Worm (Caenorhabditis elegans) whole organism, L2 larva: ENCODE measurements around the gene Y66D12A.6.

ENCODE experiments used
- C34F6.9 ChIP-seq: fragments of 150-350 bp; optimal IDR thresholded peaks from 2 replicates; lab custom pipeline; 2014; ENCODE audit warnings: missing biosample characterization, missing genetic modification characterization
- Y55F3AM.14 ChIP-seq: fragments of 200-800 bp; sonication (Bioruptor generic); optimal IDR thresholded peaks from 2 replicates; lab custom pipeline; 2018; ENCODE audit warnings: mild to moderate bottlenecking, missing genetic modification characterization, missing compliant biosample characterization
- ZK546.5 ChIP-seq: sonication (generic microtip); optimal IDR thresholded peaks from 2 replicates; lab custom pipeline; 2017; ENCODE audit warnings: missing biosample characterization, missing genetic modification characterization
- alr-1 ChIP-seq: fragments of 150-350 bp; optimal IDR thresholded peaks from 2 replicates; lab custom pipeline; 2014; ENCODE audit warnings: missing biosample characterization, missing genetic modification characterization
- aly-2 ChIP-seq: fragments of 150-350 bp; optimal IDR thresholded peaks from 2 replicates; lab custom pipeline; 2014; ENCODE audit warnings: missing biosample characterization, missing genetic modification characterization
- ceh-16 ChIP-seq: fragments of 150-350 bp; optimal IDR thresholded peaks from 2 replicates; lab custom pipeline; 2014; ENCODE audit warnings: missing biosample characterization, missing genetic modification characterization
- ceh-82 ChIP-seq: fragments of 150-350 bp; optimal IDR thresholded peaks from 2 replicates; lab custom pipeline; 2014; ENCODE audit warnings: missing biosample characterization, missing genetic modification characterization
- elt-3 ChIP-seq: sonication (generic microtip); optimal IDR thresholded peaks from 2 replicates; lab custom pipeline; 2017; ENCODE audit warnings: missing biosample characterization, missing genetic modification characterization
- gmeb-1 ChIP-seq: fragments of 150-350 bp; optimal IDR thresholded peaks from 2 replicates; lab custom pipeline; 2014; ENCODE audit warnings: missing biosample characterization, missing genetic modification characterization
- lin-11 ChIP-seq: fragments of 150-350 bp; sonication (generic microtip); optimal IDR thresholded peaks from 2 replicates; lab custom pipeline; 2014; ENCODE audit warnings: missing biosample characterization, missing genetic modification characterization, inconsistent platforms, mixed read lengths
- lin-13 ChIP-seq: fragments of 150-350 bp; optimal IDR thresholded peaks from 2 replicates; lab custom pipeline; 2014; ENCODE audit warnings: missing biosample characterization, missing genetic modification reagents, missing genetic modification characterization
- lsy-2 ChIP-seq, 2 experiments: fragments of 150-350 bp in 1 of 2; sonication (generic microtip) in 1 of 2; optimal IDR thresholded peaks; 2 replicates each; lab custom pipeline; 2014 to 2017; ENCODE audit warnings: missing biosample characterization in 2 of 2, missing genetic modification characterization in 2 of 2
- mbf-1 ChIP-seq: sonication (generic microtip); optimal IDR thresholded peaks from 2 replicates; lab custom pipeline; 2017; ENCODE audit warnings: missing biosample characterization, missing genetic modification characterization
- mdl-1 ChIP-seq, 2 experiments: fragments of 150-350 bp in 1 of 2; sonication (generic microtip) in 1 of 2; optimal IDR thresholded peaks; 2 replicates each; lab custom pipeline; 2017; ENCODE audit warnings: missing biosample characterization in 2 of 2, missing genetic modification characterization in 2 of 2
- nhr-10 ChIP-seq: sonication (generic microtip); optimal IDR thresholded peaks from 2 replicates; lab custom pipeline; 2017; ENCODE audit warnings: missing biosample characterization, missing genetic modification characterization
- nhr-11 ChIP-seq: fragments of 150-350 bp; optimal IDR thresholded peaks from 2 replicates; lab custom pipeline; 2014; ENCODE audit warnings: missing biosample characterization, missing genetic modification characterization
- nhr-12 ChIP-seq: fragments of 150-350 bp; optimal IDR thresholded peaks from 2 replicates; lab custom pipeline; 2014; ENCODE audit warnings: missing biosample characterization, missing genetic modification characterization
- nhr-129 ChIP-seq: fragments of 150-350 bp; optimal IDR thresholded peaks from 2 replicates; lab custom pipeline; 2014; ENCODE audit warnings: missing biosample characterization, missing genetic modification characterization
- nhr-21 ChIP-seq: fragments of 150-350 bp; optimal IDR thresholded peaks from 2 replicates; lab custom pipeline; 2014; ENCODE audit warnings: missing biosample characterization, missing genetic modification characterization
- nhr-23 ChIP-seq: fragments of 150-350 bp; optimal IDR thresholded peaks from 2 replicates; lab custom pipeline; 2014; ENCODE audit warnings: missing biosample characterization, missing genetic modification reagents, missing genetic modification characterization
- nhr-237 ChIP-seq: fragments of 150-350 bp; optimal IDR thresholded peaks from 2 replicates; lab custom pipeline; 2014; ENCODE audit warnings: missing biosample characterization, missing genetic modification characterization
- nhr-6 ChIP-seq: fragments of 150-350 bp; optimal IDR thresholded peaks from 2 replicates; lab custom pipeline; 2014; ENCODE audit warnings: missing biosample characterization, missing genetic modification characterization
- skn-1 ChIP-seq: sonication (generic microtip); optimal IDR thresholded peaks from 2 replicates; lab custom pipeline; 2017; ENCODE audit warnings: missing biosample characterization, missing genetic modification characterization
- sma-3 ChIP-seq: sonication (generic microtip); optimal IDR thresholded peaks from 2 replicates; lab custom pipeline; 2016; ENCODE audit warnings: missing genetic modification reagents, missing genetic modification characterization, missing compliant biosample characterization
- snpc-4 ChIP-seq: fragments of 150-350 bp; optimal IDR thresholded peaks from 2 replicates; lab custom pipeline; 2014; ENCODE audit warnings: missing biosample characterization, missing genetic modification characterization
- unc-55 ChIP-seq: fragments of 150-350 bp; sonication (generic microtip); optimal IDR thresholded peaks from 3 replicates; lab custom pipeline; 2014; ENCODE audit warnings: missing biosample characterization, missing genetic modification reagents, missing genetic modification characterization
- unc-62 ChIP-seq: fragments of 150-350 bp; optimal IDR thresholded peaks from 2 replicates; lab custom pipeline; 2014; ENCODE audit warnings: missing biosample characterization, missing genetic modification reagents, missing genetic modification characterization
- zag-1 ChIP-seq: fragments of 150-350 bp; optimal IDR thresholded peaks from 2 replicates; lab custom pipeline; 2014; ENCODE audit warnings: missing biosample characterization, missing genetic modification characterization
- ztf-11 ChIP-seq: sonication (generic microtip); optimal IDR thresholded peaks from 2 replicates; lab custom pipeline; 2017; ENCODE audit warnings: missing biosample characterization, missing genetic modification characterization
- ztf-4 ChIP-seq: fragments of 150-350 bp; optimal IDR thresholded peaks from 2 replicates; lab custom pipeline; 2014; ENCODE audit warnings: missing biosample characterization, missing genetic modification characterization

The Y66D12A.6 gene

DNA sequence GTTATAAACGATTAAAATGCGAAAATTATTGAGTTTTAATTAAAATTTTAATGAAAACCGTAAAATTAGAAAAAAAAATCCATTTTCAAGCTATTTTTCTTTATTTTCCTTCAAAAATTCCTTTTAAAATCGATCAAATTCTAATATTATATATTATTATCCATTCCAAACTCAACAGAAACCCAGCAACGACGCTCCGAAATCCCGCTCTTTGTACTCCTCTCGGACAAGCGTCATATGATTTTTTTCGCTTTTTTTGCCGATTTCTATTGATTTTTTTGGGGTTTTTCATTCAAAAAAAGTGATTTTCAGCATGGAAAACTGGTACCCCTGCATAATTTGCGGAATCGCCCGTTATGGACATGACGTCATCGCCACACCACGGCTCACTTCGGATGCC, 35.2 kb upstream of the Y66D12A.6 start, which contains the start of gene ceh-91:
Gene ceh-91, plus strand, starts transcription at position 301 of the 400 bp plus-strand sequence.
- TF ChIP-seq nhr-23 (tag; lab: Kevin White, UChicago) (no peak), nhr-237 (tag; lab: Kevin White, UChicago) (no peak), nhr-21 (tag; lab: Kevin White, UChicago) (no peak), snpc-4 (no peak), nhr-6 (tag; lab: Kevin White, UChicago) (no peak), mdl-1 (tag; optimal IDR thresholded peaks at IDR 0.05; lab: Kevin White, UChicago) (no peak), C34F6.9 (no peak)

- no peak for TF ChIP-seq nhr-21 (tag; lab: Kevin White, UChicago)
- TF ChIP-seq sma-3, result no peak
- TF ChIP-seq unc-62 (GFP tag; lab: Kevin White, UChicago), result no peak
- TF ChIP-seq skn-1 (tag; lab: Kevin White, UChicago), result no peak
- TF ChIP-seq ztf-4 (tag; lab: Kevin White, UChicago), result no peak
- TF ChIP-seq ceh-16 (tag; lab: Kevin White, UChicago), result no peak
- TF ChIP-seq aly-2 (tag; lab: Kevin White, UChicago), result no peak
- no peak for TF ChIP-seq nhr-6 (tag; lab: Kevin White, UChicago)
- no peak for TF ChIP-seq mdl-1 (tag; optimal IDR thresholded peaks at IDR 0.05; lab: Kevin White, UChicago)
- TF ChIP-seq zag-1, result no peak
- TF ChIP-seq elt-3, result no peak
- TF ChIP-seq nhr-129 (tag; lab: Kevin White, UChicago), result no peak
- TF ChIP-seq nhr-10, result no peak
- TF ChIP-seq alr-1 (tag; lab: Kevin White, UChicago), result no peak
- no peak for TF ChIP-seq Y55F3AM.14
- TF ChIP-seq ceh-82, result no peak
- TF ChIP-seq lin-13 (GFP tag; lab: Kevin White, UChicago), result no peak
Measured at ce11 chrIII:11615802-11616201, 34.6 kb upstream of the Y66D12A.6 start.

DNA sequence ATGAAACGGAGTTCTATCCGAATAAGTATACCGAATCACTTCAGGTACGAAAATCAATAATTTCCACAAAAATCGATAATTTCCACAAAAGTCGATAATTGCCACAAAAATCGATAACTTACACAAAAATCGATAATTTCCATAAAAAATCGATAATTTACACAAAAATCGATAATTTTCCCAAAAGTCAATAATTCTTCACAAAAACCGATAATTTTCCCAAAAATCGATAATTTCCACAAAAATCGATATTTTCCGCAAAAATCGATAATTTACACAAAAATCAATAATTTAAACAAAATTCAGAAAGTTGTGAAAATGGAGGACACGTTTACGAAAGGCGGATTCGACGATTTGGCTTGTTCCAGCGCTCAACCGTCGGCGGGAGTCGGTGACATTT, 33.7 kb upstream of the Y66D12A.6 start:
- TF ChIP-seq lin-11 (tag; lab: Kevin White, UChicago), result no peak
- no peak for TF ChIP-seq Y55F3AM.14
- no peak for TF ChIP-seq elt-3
- TF ChIP-seq nhr-6 (tag; lab: Kevin White, UChicago), result no peak
- no peak for TF ChIP-seq sma-3
- TF ChIP-seq ztf-11, result no peak
- TF ChIP-seq mdl-1 (tag; optimal IDR thresholded peaks at IDR 0.05; lab: Kevin White, UChicago), result no peak
- no peak for TF ChIP-seq ZK546.5 (tag; lab: Kevin White, UChicago)
- no peak for TF ChIP-seq nhr-11 (tag; lab: Kevin White, UChicago)
- no peak for TF ChIP-seq nhr-21 (tag; lab: Kevin White, UChicago)
- TF ChIP-seq lsy-2 (tag; optimal IDR thresholded peaks at IDR 0.05; lab: Kevin White, UChicago), result no peak
- no peak for TF ChIP-seq C34F6.9

- TF ChIP-seq nhr-10 (no peak), unc-55 (GFP tag; lab: Kevin White, UChicago) (no peak), zag-1 (no peak), alr-1 (tag; lab: Kevin White, UChicago) (no peak), mdl-1 (tag; optimal IDR thresholded peaks at IDR 0.05; lab: Kevin White, UChicago) (no peak), mbf-1 (tag; lab: Kevin White, UChicago) (no peak), snpc-4 (no peak)
Measured at ce11 chrIII:11612371-11612770, 31.2 kb upstream of the Y66D12A.6 start, which contains the start of the genes Y66A7A.9 and Y66A7A.4. Gene Y66A7A.9 (minus strand): TSS chrIII:11612471. Gene Y66A7A.4 (plus strand): TSS chrIII:11612607.

- no peak for TF ChIP-seq lsy-2 (tag; optimal IDR thresholded peaks at IDR 0.05; lab: Kevin White, UChicago)
- no peak for TF ChIP-seq aly-2 (tag; lab: Kevin White, UChicago)
- no peak for TF ChIP-seq ceh-82
- TF ChIP-seq Y55F3AM.14, result no peak
- TF ChIP-seq nhr-12, result no peak
- TF ChIP-seq ceh-16 (tag; lab: Kevin White, UChicago), result no peak
- no peak for TF ChIP-seq unc-62 (GFP tag; lab: Kevin White, UChicago)
Measured at ce11 chrIII:11611618-11612247, 30.5 kb upstream of the Y66D12A.6 start.

DNA sequence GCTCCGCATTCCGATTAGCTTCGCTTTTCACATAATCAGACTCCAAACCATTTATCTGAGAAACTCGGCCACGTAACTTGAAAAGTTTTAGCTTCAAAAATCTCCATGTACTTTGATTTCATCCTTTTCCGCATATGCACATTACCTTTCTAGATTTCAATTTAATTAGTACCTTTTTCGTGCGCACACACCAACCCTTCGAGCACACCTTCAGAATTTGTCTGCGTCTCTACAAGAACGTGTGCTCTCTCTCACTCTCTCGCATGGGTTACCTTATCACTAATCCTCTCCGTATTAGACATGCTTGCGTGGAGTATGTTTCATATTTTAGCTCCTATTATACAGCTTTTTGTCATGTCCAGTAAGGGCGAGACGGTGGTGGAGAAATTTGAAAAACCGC, 28.4 kb upstream of the Y66D12A.6 start, which contains the start of gene Y66D12A.30:
Gene Y66D12A.30, plus strand, starts transcription at position 301 of the 400 bp plus-strand sequence.
- no peak for TF ChIP-seq nhr-10
- no peak for TF ChIP-seq gmeb-1
- no peak for TF ChIP-seq C34F6.9
- no peak for TF ChIP-seq nhr-12
- TF ChIP-seq nhr-21 (tag; lab: Kevin White, UChicago), result no peak
